Fruit fly (Drosophila melanogaster) whole organism, embryonic: Measurements from ENCODE around the gene Phb1.
A peak's percentile ranks its signal among the peaks of the same experiment; 100 is the strongest.

Experiments used
- CG10543 ChIP-seq: fragments of 200-800 bp; sonication (Bioruptor generic); optimal IDR thresholded peaks from 3 replicates; lab custom pipeline; 2017; ENCODE audit warnings: missing biosample characterization, mild to moderate bottlenecking, missing genetic modification characterization, moderate library complexity
- CG10565 ChIP-seq: fragments of 200-800 bp; sonication (Bioruptor generic); optimal IDR thresholded peaks from 3 replicates; lab custom pipeline; 2016; ENCODE audit warnings: missing biosample characterization, mild to moderate bottlenecking, missing genetic modification characterization
- CG10959 ChIP-seq: fragments of 200-800 bp; sonication (Bioruptor generic); IDR thresholded peaks from 2 replicates; pipeline ENCODE4 v1.3.6; 2022; ENCODE audit warnings: missing biosample characterization, missing genetic modification characterization
- CG11093 ChIP-seq: fragments of 200-800 bp; sonication (Bioruptor generic); IDR thresholded peaks from 3 replicates; pipeline ENCODE4 v1.3.6; 2022; ENCODE audit warnings: missing biosample characterization, missing genetic modification characterization
- CG11398 ChIP-seq: fragments of 200-800 bp; sonication (Bioruptor generic); optimal IDR thresholded peaks from 2 replicates; lab custom pipeline; 2016; ENCODE audit warnings: missing biosample characterization, missing genetic modification characterization
- CG12155 ChIP-seq: fragments of 200-800 bp; sonication (Bioruptor generic); optimal IDR thresholded peaks from 3 replicates; lab custom pipeline; 2016; ENCODE audit warnings: missing biosample characterization, missing genetic modification characterization
- CG12659 ChIP-seq: fragments of 200-800 bp; sonication (Bioruptor generic); optimal IDR thresholded peaks from 3 replicates; lab custom pipeline; 2017; ENCODE audit warnings: mild to moderate bottlenecking, missing biosample characterization, missing genetic modification reagents, missing genetic modification characterization
- CG13296 ChIP-seq: fragments of 200-800 bp; sonication (Bioruptor generic); optimal IDR thresholded peaks from 3 replicates; lab custom pipeline; 2018; ENCODE audit warnings: missing biosample characterization, mild to moderate bottlenecking, missing genetic modification characterization
- CG14050 ChIP-seq: fragments of 200-800 bp; sonication (Bioruptor generic); IDR thresholded peaks from 3 replicates; pipeline ENCODE4 v1.3.6; 2022; ENCODE audit warnings: missing biosample characterization, missing genetic modification characterization
- CG14860 ChIP-seq: fragments of 200-800 bp; sonication (Bioruptor generic); IDR thresholded peaks from 3 replicates; pipeline ENCODE4 v1.3.6; 2022; ENCODE audit warnings: missing biosample characterization, missing genetic modification characterization; ENCODE audit not compliant: partially characterized antibody
- CG15514 ChIP-seq: fragments of 200-800 bp; sonication (Bioruptor generic); optimal IDR thresholded peaks from 3 replicates; lab custom pipeline; 2017; ENCODE audit warnings: missing biosample characterization, missing genetic modification characterization, mild to moderate bottlenecking, moderate library complexity, missing genetic modification reagents
- CG17328 ChIP-seq: fragments of 200-800 bp; sonication (Bioruptor generic); IDR thresholded peaks from 2 replicates; pipeline ENCODE4 v1.3.6; 2022; ENCODE audit warnings: missing biosample characterization, missing genetic modification characterization
- CG17612 ChIP-seq: fragments of 200-800 bp; sonication (Bioruptor generic); IDR thresholded peaks from 2 replicates; pipeline ENCODE4 v1.3.6; 2022; ENCODE audit warnings: missing biosample characterization, missing genetic modification characterization
- CG18619 ChIP-seq: fragments of 200-800 bp; sonication (Bioruptor generic); optimal IDR thresholded peaks from 3 replicates; lab custom pipeline; 2017; ENCODE audit warnings: missing biosample characterization, mild to moderate bottlenecking, missing genetic modification characterization
- CG2116 ChIP-seq: fragments of 200-800 bp; sonication (Bioruptor generic); optimal IDR thresholded peaks from 3 replicates; lab custom pipeline; 2018; ENCODE audit warnings: missing biosample characterization, mild to moderate bottlenecking, missing genetic modification characterization
- CG2120 ChIP-seq: fragments of 200-800 bp; sonication (Bioruptor generic); optimal IDR thresholded peaks from 3 replicates; lab custom pipeline; 2016; ENCODE audit warnings: missing biosample characterization, missing genetic modification characterization
- CG30020 ChIP-seq: fragments of 200-800 bp; optimal IDR thresholded peaks from 2 replicates; lab custom pipeline; 2019; ENCODE audit warnings: missing biosample characterization, mild to moderate bottlenecking, missing genetic modification characterization, moderate library complexity
- CG3163 ChIP-seq: fragments of 200-800 bp; sonication (Bioruptor generic); optimal IDR thresholded peaks from 3 replicates; lab custom pipeline; 2016; ENCODE audit warnings: missing biosample characterization, missing genetic modification characterization
- CG33557 ChIP-seq: fragments of 200-800 bp; sonication (Bioruptor generic); optimal IDR thresholded peaks from 2 replicates; lab custom pipeline; 2019; ENCODE audit warnings: missing biosample characterization, mild to moderate bottlenecking, missing genetic modification characterization, moderate library complexity
- CG8359 ChIP-seq: fragments of 200-800 bp; sonication (Bioruptor generic); optimal IDR thresholded peaks from 2 replicates; lab custom pipeline; 2017; ENCODE audit warnings: missing biosample characterization, mild to moderate bottlenecking, missing genetic modification characterization, borderline replicate concordance
- Dek ChIP-seq: fragments of 200-800 bp; sonication (Bioruptor generic); optimal IDR thresholded peaks from 3 replicates; lab custom pipeline; 2019; ENCODE audit warnings: missing biosample characterization, mild to moderate bottlenecking, missing genetic modification characterization, moderate library complexity
- Fer1 ChIP-seq: fragments of 200-800 bp; sonication (Bioruptor generic); optimal IDR thresholded peaks from 2 replicates; lab custom pipeline; 2017; ENCODE audit warnings: missing biosample characterization, mild to moderate bottlenecking, missing genetic modification characterization
- GATAe ChIP-seq: fragments of 200-800 bp; sonication (Bioruptor generic); conservative IDR thresholded peaks from 2 replicates; pipeline ENCODE4 v1.3.6; 2022; ENCODE audit warnings: missing biosample characterization, missing genetic modification characterization
- Hand ChIP-seq: fragments of 200-800 bp; sonication (Bioruptor generic); optimal IDR thresholded peaks from 2 replicates; lab custom pipeline; 2017; ENCODE audit warnings: mild to moderate bottlenecking, missing biosample characterization, missing genetic modification reagents, missing genetic modification characterization
- Med ChIP-seq: fragments of 200-800 bp; sonication (Bioruptor generic); peaks from one replicate; lab custom pipeline; 2016; ENCODE audit warnings: missing biosample characterization, missing genetic modification characterization, mild to moderate bottlenecking, inconsistent platforms, moderate library complexity
- Nf-YA ChIP-seq: fragments of 200-800 bp; sonication (Bioruptor generic); IDR thresholded peaks from 2 replicates; pipeline ENCODE4 v1.3.6; 2022; ENCODE audit warnings: missing biosample characterization, missing genetic modification characterization
- Poxn ChIP-seq: fragments of 200-800 bp; sonication (Bioruptor generic); IDR thresholded peaks from 2 replicates; pipeline ENCODE4 v1.3.6; 2022; ENCODE audit warnings: missing biosample characterization, missing genetic modification characterization
- Scr ChIP-seq: fragments of 200-800 bp; sonication (Bioruptor generic); IDR thresholded peaks from 2 replicates; pipeline ENCODE4 v1.3.6; 2022; ENCODE audit warnings: missing biosample characterization, missing genetic modification characterization; ENCODE audit not compliant: partially characterized antibody
- Trl ChIP-seq, 3 experiments: fragments of >200 bp in 2 of 3; fragments of 200-800 bp in 1 of 3; sonication (Bioruptor generic) in 1 of 3; optimal IDR thresholded peaks; 2 replicates in 1 of 3; 3 replicates in 2 of 3; lab custom pipeline; 2016 to 2017; ENCODE audit warnings: missing biosample characterization in 1 of 3, missing genetic modification characterization in 1 of 3
- Usf ChIP-seq: fragments of 200-800 bp; sonication (Bioruptor generic); optimal IDR thresholded peaks from 2 replicates; lab custom pipeline; 2017; ENCODE audit warnings: missing genotype, missing biosample characterization, missing genetic modification characterization
- ac ChIP-seq: fragments of 200-800 bp; sonication (Bioruptor generic); optimal IDR thresholded peaks from 3 replicates; lab custom pipeline; 2017; ENCODE audit warnings: missing biosample characterization, mild to moderate bottlenecking, missing genetic modification characterization
- ara ChIP-seq: fragments of 200-800 bp; sonication (Bioruptor generic); IDR thresholded peaks from 2 replicates; pipeline ENCODE4 v1.3.6; 2022; ENCODE audit warnings: missing biosample characterization, missing genetic modification characterization
- cato ChIP-seq: fragments of 200-800 bp; sonication (Bioruptor generic); optimal IDR thresholded peaks from 2 replicates; lab custom pipeline; 2016; ENCODE audit warnings: missing biosample characterization, missing genetic modification characterization, borderline replicate concordance
- corto ChIP-seq: fragments of 200-800 bp; sonication (Bioruptor generic); optimal IDR thresholded peaks from 2 replicates; lab custom pipeline; 2016; ENCODE audit warnings: missing biosample characterization, mild to moderate bottlenecking, missing genetic modification characterization, moderate library complexity
- dmrt11E ChIP-seq: fragments of 200-800 bp; sonication (Bioruptor generic); optimal IDR thresholded peaks from 3 replicates; lab custom pipeline; 2018; ENCODE audit warnings: missing biosample characterization, mild to moderate bottlenecking, missing genetic modification characterization, moderate library complexity
- emc ChIP-seq: fragments of 200-800 bp; sonication (Bioruptor generic); optimal IDR thresholded peaks from 2 replicates; lab custom pipeline; 2016; ENCODE audit warnings: missing biosample characterization, missing genetic modification characterization
- ham ChIP-seq: fragments of 200-800 bp; sonication (Bioruptor generic); IDR thresholded peaks from 2 replicates; pipeline ENCODE4 v1.3.6; 2022; ENCODE audit warnings: missing biosample characterization, missing genetic modification characterization
- insv ChIP-seq, 2 experiments: fragments of 200-800 bp; sonication (Bioruptor generic); optimal IDR thresholded peaks; 3 replicates each; lab custom pipeline; 2016 to 2018; ENCODE audit warnings: missing biosample characterization in 2 of 2, missing genetic modification characterization in 2 of 2
- jing ChIP-seq: fragments of 200-800 bp; sonication (Bioruptor generic); optimal IDR thresholded peaks from 2 replicates; lab custom pipeline; 2018; ENCODE audit warnings: missing biosample characterization, mild to moderate bottlenecking, missing genetic modification characterization
- maf-S ChIP-seq: fragments of 200-800 bp; sonication (Bioruptor generic); optimal IDR thresholded peaks from 2 replicates; lab custom pipeline; 2016; ENCODE audit warnings: missing biosample characterization, missing genetic modification characterization
- sc ChIP-seq, 3 experiments: fragments of >200 bp in 2 of 3; fragments of 200-800 bp in 1 of 3; sonication (Bioruptor generic) in 1 of 3; optimal IDR thresholded peaks; 2 replicates in 2 of 3; 3 replicates in 1 of 3; lab custom pipeline; 2017; ENCODE audit warnings: mild to moderate bottlenecking in 1 of 3, missing biosample characterization in 1 of 3, missing genetic modification characterization in 1 of 3, missing genetic modification reagents in 1 of 3
- scrt ChIP-seq: fragments of 200-800 bp; sonication (Bioruptor generic); optimal IDR thresholded peaks from 2 replicates; lab custom pipeline; 2018; ENCODE audit warnings: missing biosample characterization, mild to moderate bottlenecking, missing genetic modification characterization, moderate library complexity
- slp2 ChIP-seq: fragments of 200-800 bp; sonication (Bioruptor generic); optimal IDR thresholded peaks from 2 replicates; lab custom pipeline; 2016; ENCODE audit warnings: missing biosample characterization, missing genetic modification characterization
- ssp ChIP-seq: fragments of 200-800 bp; sonication (Bioruptor generic); IDR thresholded peaks from 2 replicates; pipeline ENCODE4 v1.3.6; 2022; ENCODE audit warnings: missing biosample characterization, missing genetic modification characterization
- tap ChIP-seq: fragments of 200-800 bp; optimal IDR thresholded peaks from 3 replicates; lab custom pipeline; 2019; ENCODE audit warnings: missing biosample characterization, mild to moderate bottlenecking, missing genetic modification characterization, moderate library complexity
- ttk ChIP-seq: fragments of 200-800 bp; sonication (Bioruptor generic); IDR thresholded peaks from 2 replicates; pipeline ENCODE4 v2.1.2; 2022; ENCODE audit warnings: missing biosample characterization, missing genetic modification characterization
- zen ChIP-seq: fragments of 200-800 bp; sonication (Bioruptor generic); optimal IDR thresholded peaks from 3 replicates; lab custom pipeline; 2018; ENCODE audit warnings: missing biosample characterization, mild to moderate bottlenecking, missing genetic modification characterization, moderate library complexity
- zen2 ChIP-seq: fragments of 200-800 bp; sonication (Bioruptor generic); IDR thresholded peaks from 3 replicates; pipeline ENCODE4 v1.3.6; 2022; ENCODE audit warnings: missing biosample characterization, missing genetic modification characterization; ENCODE audit not compliant: partially characterized antibody

The Phb1 gene

dm6 chr2L:19131905-19132402 is 8.3 kb upstream of the Phb1 start, which contains the start of the genes AsnRS and DCTN6-p27 (continued):
- TF ChIP-seq Trl (optimal IDR thresholded peaks at IDR 0.05; lab: Kevin White, UChicago) (no peak), Trl (GFP tag; optimal IDR thresholded peaks at IDR 0.05; lab: Kevin White, UChicago) (peak; percentile 57), Nf-YA (no peak; the same call in 1 of the 2 replicates), GATAe (GFP tag; lab: Robert Waterston, UW) (no peak), CG15514 (peak; percentile 72), CG18619 (GFP tag; lab: Kevin White, UChicago) (peak; percentile 38), ttk (GFP tag; lab: Robert Waterston, UW) (peak; percentile 58; the same call in 1 of the 2 replicates), CG10959 (GFP tag; lab: Robert Waterston, UW) (no peak), maf-S (GFP tag; lab: Kevin White, UChicago) (peak; percentile 57), tap (tag; lab: Kevin White, UChicago) (no peak), dmrt11E (tag; lab: Kevin White, UChicago) (peak; percentile 59), insv (GFP tag; optimal IDR thresholded peaks at IDR 0.05; lab: Kevin White, UChicago) (peak in 1 of 2 experiments; percentile 78), sc (optimal IDR thresholded peaks at IDR 0.05; lab: Kevin White, UChicago) (no peak), sc (GFP tag; optimal IDR thresholded peaks at IDR 0.05; lab: Kevin White, UChicago) (no peak), CG10543 (GFP tag; lab: Kevin White, UChicago) (peak; percentile 82), Dek (tag; lab: Kevin White, UChicago) (peak; percentile 51), Usf (GFP tag; lab: Kevin White, UChicago) (peak; percentile 3), CG10565 (no peak), CG3163 (no peak), CG17612 (no peak), ham (GFP tag; lab: Robert Waterston, UW) (no peak), Hand (GFP tag; lab: Kevin White, UChicago) (peak; percentile 38), jing (GFP tag; lab: Kevin White, UChicago) (no peak), CG14860 (peak; percentile 71; the same call in 2 of the 3 replicates), CG12659 (GFP tag; lab: Kevin White, UChicago) (peak; percentile 78), CG11398 (GFP tag; lab: Kevin White, UChicago) (no peak), ssp (GFP tag; lab: Robert Waterston, UW) (peak; percentile 46), CG2116 (GFP tag; lab: Kevin White, UChicago) (peak; percentile 82), CG17328 (GFP tag; lab: Robert Waterston, UW) (peak; percentile 59), Scr (peak; percentile 82), zen2 (GFP tag; lab: Robert Waterston, UW) (0 out of 3 replicates have a peak, but pooled peaks have one; percentile 59), ara (GFP tag; lab: Robert Waterston, UW) (peak; percentile 18; the same call in 1 of the 2 replicates), Fer1 (GFP tag; lab: Kevin White, UChicago) (peak; percentile 60), CG8359 (no peak), CG11093 (GFP tag; lab: Robert Waterston, UW) (0 out of 3 replicates have a peak, but pooled peaks have one; percentile 39), corto (no peak), CG2120 (GFP tag; lab: Kevin White, UChicago) (peak; percentile 83), slp2 (GFP tag; lab: Kevin White, UChicago) (peak; percentile 23), Poxn (0 out of 2 replicates have a peak, but pooled peaks have one; percentile 6), ac (peak; percentile 39), emc (GFP tag; lab: Kevin White, UChicago) (peak; percentile 21), Med (GFP tag; lab: Kevin White, UChicago) (peak; percentile 95), CG13296 (GFP tag; lab: Kevin White, UChicago) (peak; percentile 74), cato (GFP tag; lab: Kevin White, UChicago) (peak; percentile 64), CG14050 (GFP tag; lab: Robert Waterston, UW) (peak; percentile 31; the same call in 2 of the 3 replicates), CG33557 (GFP tag; lab: Kevin White, UChicago) (peak; percentile 61), CG30020 (peak; percentile 54), scrt (GFP tag; lab: Kevin White, UChicago) (no peak), zen (tag; lab: Kevin White, UChicago) (peak; percentile 43), CG12155 (GFP tag; lab: Kevin White, UChicago) (peak; percentile 80)
